Fruit fly (Drosophila melanogaster): ENCODE results near the gene CheB38b.

- TF ChIP-seq CG34367 (tag; optimal IDR thresholded peaks at IDR 0.05) (no peak), Pif1A (GFP tag; optimal IDR thresholded peaks at IDR 0.05) (no peak), EcR (GFP tag; optimal IDR thresholded peaks at IDR 0.05) (no peak), rn (GFP tag; IDR thresholded peaks at IDR 0.05) (no peak), CG4496 (GFP tag; IDR thresholded peaks at IDR 0.05) (0 out of 3 replicates have a peak, but pooled peaks have one; percentile 8), fd96Ca (GFP tag; IDR thresholded peaks at IDR 0.05) (no peak), gl (tag; optimal IDR thresholded peaks at IDR 0.05) (no peak), Ets98B (GFP tag; IDR thresholded peaks at IDR 0.05) (peak; percentile 10; the same call in 1 of the 2 replicates), CG17806 (tag; optimal IDR thresholded peaks at IDR 0.05) (peak; percentile 14), CG15710 (tag; optimal IDR thresholded peaks at IDR 0.05) (peak; percentile 25), CG13204 (GFP tag; optimal IDR thresholded peaks at IDR 0.05) (no peak)
Measured at dm6 chr2L:20807617-20808509, 9.2 kb downstream of the CheB38b start.

All from whole organism, pupa.